Worm (Caenorhabditis elegans) whole organism, L4 larva: ENCODE data around the gene D2096.9.

Source experiments
- F49E8.2 ChIP-seq: sonication (generic microtip); optimal IDR thresholded peaks from 2 replicates; lab custom pipeline; 2016; ENCODE audit warnings: missing compliant biosample characterization, mild to moderate bottlenecking, missing genetic modification characterization, borderline replicate concordance
- R02D3.7 ChIP-seq: fragments of 150-350 bp; sonication (generic microtip); optimal IDR thresholded peaks from 3 replicates; lab custom pipeline; 2014; ENCODE audit warnings: missing biosample characterization, missing genetic modification characterization
- T20F7.1 ChIP-seq: fragments of 200-800 bp; sonication (Bioruptor generic); optimal IDR thresholded peaks from 2 replicates; lab custom pipeline; 2018; ENCODE audit warnings: mild to moderate bottlenecking, missing genetic modification characterization, missing compliant biosample characterization
- Y105C5A.15 ChIP-seq: fragments of 200-800 bp; sonication (Bioruptor generic); IDR thresholded peaks from 2 replicates; pipeline ENCODE4 v1.3.6; 2022; ENCODE audit warnings: missing genetic modification characterization, missing compliant biosample characterization
- Y48G9A.11 ChIP-seq: fragments of 200-800 bp; sonication (Bioruptor generic); IDR thresholded peaks from 2 replicates; pipeline ENCODE4 v1.3.6; 2022; ENCODE audit warnings: missing genetic modification reagents, missing genetic modification characterization, missing compliant biosample characterization
- Y5F2A.4 ChIP-seq: fragments of 200-800 bp; sonication (Bioruptor generic); optimal IDR thresholded peaks from 2 replicates; lab custom pipeline; 2018; ENCODE audit warnings: mild to moderate bottlenecking, missing genetic modification characterization, missing compliant biosample characterization
- Y75B8A.6 ChIP-seq: fragments of 200-800 bp; sonication (Bioruptor generic); IDR thresholded peaks from 2 replicates; pipeline ENCODE4 v1.3.6; 2022; ENCODE audit warnings: missing genetic modification reagents, missing genetic modification characterization, missing compliant biosample characterization
- ZK337.2 ChIP-seq: fragments of 200-800 bp; sonication (Bioruptor generic); IDR thresholded peaks from 2 replicates; pipeline ENCODE4 v1.3.6; 2022; ENCODE audit warnings: missing genetic modification reagents, missing genetic modification characterization, missing compliant biosample characterization
- aha-1 ChIP-seq: fragments of 150-350 bp; peaks from one replicate; lab custom pipeline; 2014; ENCODE audit warnings: missing biosample characterization, missing genetic modification characterization
- ama-1 ChIP-seq: fragments of 150-350 bp; optimal IDR thresholded peaks from 2 replicates; lab custom pipeline; 2014; ENCODE audit warnings: inconsistent platforms, mixed read lengths
- arid-1 ChIP-seq: fragments of 200-800 bp; sonication (Bioruptor generic); conservative IDR thresholded peaks from 2 replicates; pipeline ENCODE4 v1.3.6; 2022; ENCODE audit warnings: missing genetic modification reagents, missing genetic modification characterization, missing compliant biosample characterization
- attf-4 ChIP-seq: sonication (generic microtip); optimal IDR thresholded peaks from 3 replicates; lab custom pipeline; 2017; ENCODE audit warnings: missing biosample characterization, missing genetic modification characterization
- ceh-32 ChIP-seq: sonication (generic microtip); optimal IDR thresholded peaks from 2 replicates; lab custom pipeline; 2016; ENCODE audit warnings: mild to moderate bottlenecking, missing genetic modification characterization, missing compliant biosample characterization; ENCODE audit not compliant: poor library complexity
- ceh-44 ChIP-seq: fragments of 200-800 bp; sonication (Bioruptor generic); IDR thresholded peaks from 2 replicates; pipeline ENCODE4 v1.3.6; 2022; ENCODE audit warnings: missing genetic modification reagents, missing genetic modification characterization, missing compliant biosample characterization
- ceh-62 ChIP-seq: sonication (generic microtip); optimal IDR thresholded peaks from 2 replicates; lab custom pipeline; 2017; ENCODE audit warnings: missing biosample characterization, missing genetic modification characterization
- ctbp-1 ChIP-seq: fragments of 200-800 bp; sonication (Bioruptor generic); IDR thresholded peaks from 2 replicates; pipeline ENCODE4 v1.3.6; 2022; ENCODE audit warnings: missing genetic modification reagents, missing genetic modification characterization, missing compliant biosample characterization
- daf-12 ChIP-seq: fragments of 150-350 bp; optimal IDR thresholded peaks from 2 replicates; lab custom pipeline; 2014; ENCODE audit warnings: missing biosample characterization, missing genetic modification reagents, missing genetic modification characterization
- daf-16 ChIP-seq, 3 experiments: sonication (generic microtip); optimal IDR thresholded peaks; 2 replicates each; lab custom pipeline; 2016 to 2017; ENCODE audit warnings: missing genetic modification characterization in 3 of 3, missing genetic modification reagents in 3 of 3, mild to moderate bottlenecking in 2 of 3, missing compliant biosample characterization in 2 of 3, missing biosample characterization in 1 of 3, moderate library complexity in 1 of 3
- daf-19 ChIP-seq: fragments of 200-800 bp; sonication (Bioruptor generic); conservative IDR thresholded peaks from 2 replicates; pipeline ENCODE4 v1.3.6; 2022; ENCODE audit warnings: missing genetic modification characterization, missing compliant biosample characterization
- egl-27 ChIP-seq: sonication (generic microtip); optimal IDR thresholded peaks from 3 replicates; lab custom pipeline; 2017; ENCODE audit warnings: missing biosample characterization, missing genetic modification reagents, missing genetic modification characterization
- egl-43 ChIP-seq: fragments of 200-800 bp; sonication (Bioruptor generic); IDR thresholded peaks from 2 replicates; pipeline ENCODE4 v1.3.6; 2022; ENCODE audit warnings: missing genetic modification reagents, missing genetic modification characterization, missing compliant biosample characterization
- fkh-10 ChIP-seq: fragments of 150-350 bp; optimal IDR thresholded peaks from 2 replicates; lab custom pipeline; 2014; ENCODE audit warnings: missing biosample characterization, missing genetic modification reagents, missing genetic modification characterization
- hlh-30 ChIP-seq: sonication (generic microtip); optimal IDR thresholded peaks from 2 replicates; lab custom pipeline; 2017; ENCODE audit warnings: antibody characterized with exemption, mild to moderate bottlenecking, missing genetic modification characterization, missing compliant biosample characterization; ENCODE audit not compliant: insufficient read depth
- hmg-1.1 ChIP-seq: fragments of 200-800 bp; sonication (Bioruptor generic); IDR thresholded peaks from 2 replicates; pipeline ENCODE4 v1.3.6; 2022; ENCODE audit warnings: missing genetic modification reagents, missing genetic modification characterization, missing compliant biosample characterization
- lin-38 ChIP-seq: fragments of 200-800 bp; sonication (Bioruptor generic); IDR thresholded peaks from 2 replicates; pipeline ENCODE4 v1.3.6; 2022; ENCODE audit warnings: missing genetic modification reagents, missing genetic modification characterization, missing compliant biosample characterization
- lin-39 ChIP-seq: fragments of 150-350 bp; optimal IDR thresholded peaks from 2 replicates; lab custom pipeline; 2014; ENCODE audit warnings: missing biosample characterization, missing genetic modification reagents, missing genetic modification characterization
- lir-3 ChIP-seq: sonication (generic microtip); optimal IDR thresholded peaks from 2 replicates; lab custom pipeline; 2016; ENCODE audit warnings: mild to moderate bottlenecking, missing genetic modification characterization, missing compliant biosample characterization
- madf-5 ChIP-seq, 2 experiments: fragments of 200-800 bp; sonication (Bioruptor generic); IDR thresholded peaks; 2 replicates each; pipeline ENCODE4 v1.3.6; 2022; ENCODE audit warnings: missing compliant biosample characterization in 2 of 2, missing genetic modification characterization in 2 of 2
- mdl-1 ChIP-seq, 2 experiments: fragments of 150-350 bp in 1 of 2; sonication (generic microtip) in 1 of 2; optimal IDR thresholded peaks; 2 replicates each; lab custom pipeline; 2014 to 2017; ENCODE audit warnings: missing biosample characterization in 2 of 2, missing genetic modification characterization in 2 of 2
- mes-2 ChIP-seq: sonication (generic microtip); optimal IDR thresholded peaks from 2 replicates; lab custom pipeline; 2016; ENCODE audit warnings: missing genotype, mild to moderate bottlenecking, missing genetic modification characterization, missing compliant biosample characterization; ENCODE audit not compliant: poor library complexity, severe bottlenecking
- mxl-2 ChIP-seq: fragments of 200-800 bp; sonication (Bioruptor generic); conservative IDR thresholded peaks from 2 replicates; pipeline ENCODE4 v1.3.6; 2022; ENCODE audit warnings: missing genetic modification reagents, missing genetic modification characterization, missing compliant biosample characterization
- mxl-3 ChIP-seq: fragments of 200-800 bp; sonication (Bioruptor generic); optimal IDR thresholded peaks from 2 replicates; lab custom pipeline; 2018; ENCODE audit warnings: mild to moderate bottlenecking, missing genetic modification characterization, missing compliant biosample characterization
- nhr-10 ChIP-seq: fragments of 150-350 bp; optimal IDR thresholded peaks from 2 replicates; lab custom pipeline; 2014; ENCODE audit warnings: missing biosample characterization, missing genetic modification characterization
- nhr-102 ChIP-seq: sonication (generic microtip); optimal IDR thresholded peaks from 2 replicates; lab custom pipeline; 2016; ENCODE audit warnings: mild to moderate bottlenecking, missing genetic modification characterization, moderate library complexity, missing compliant biosample characterization
- nhr-11 ChIP-seq: fragments of 150-350 bp; optimal IDR thresholded peaks from 2 replicates; lab custom pipeline; 2014; ENCODE audit warnings: missing biosample characterization, missing genetic modification characterization
- nhr-25 ChIP-seq: sonication (generic microtip); optimal IDR thresholded peaks from 2 replicates; lab custom pipeline; 2017; ENCODE audit warnings: missing genetic modification characterization, mild to moderate bottlenecking, missing compliant biosample characterization, antibody characterized with exemption, moderate library complexity, borderline replicate concordance; ENCODE audit not compliant: insufficient read depth
- nhr-41 ChIP-seq: fragments of 200-800 bp; sonication (Bioruptor generic); IDR thresholded peaks from 2 replicates; pipeline ENCODE4 v1.3.6; 2022; ENCODE audit warnings: missing genetic modification reagents, missing genetic modification characterization, missing compliant biosample characterization
- pha-4 ChIP-seq, 2 experiments: fragments of 150-350 bp in 1 of 2; fragments of 200-800 bp in 1 of 2; sonication (Bioruptor generic) in 1 of 2; IDR thresholded peaks in 1 of 2; optimal IDR thresholded peaks in 1 of 2; 2 replicates each; pipeline versions ENCODE4 v1.3.6 to Lab custom; 2014 to 2022; ENCODE audit warnings: missing genetic modification characterization in 2 of 2, missing genetic modification reagents in 2 of 2, missing biosample characterization in 1 of 2, missing compliant biosample characterization in 1 of 2
- php-3 ChIP-seq: fragments of 200-800 bp; sonication (Bioruptor generic); IDR thresholded peaks from 2 replicates; pipeline ENCODE4 v1.3.6; 2022; ENCODE audit warnings: missing genetic modification reagents, missing genetic modification characterization, missing compliant biosample characterization
- pqm-1 ChIP-seq: sonication (generic microtip); optimal IDR thresholded peaks from 2 replicates; lab custom pipeline; 2017; ENCODE audit warnings: missing biosample characterization, missing genetic modification characterization
- sdz-12 ChIP-seq: fragments of 200-800 bp; sonication (Bioruptor generic); optimal IDR thresholded peaks from 2 replicates; lab custom pipeline; 2018; ENCODE audit warnings: mild to moderate bottlenecking, missing genetic modification characterization, missing compliant biosample characterization
- spr-1 ChIP-seq: sonication (generic microtip); optimal IDR thresholded peaks from 2 replicates; lab custom pipeline; 2016; ENCODE audit warnings: mild to moderate bottlenecking, missing genetic modification characterization, missing compliant biosample characterization
- unc-130 ChIP-seq: sonication (generic microtip); optimal IDR thresholded peaks from 2 replicates; lab custom pipeline; 2016; ENCODE audit warnings: missing genetic modification reagents, missing genetic modification characterization, missing compliant biosample characterization
- zag-1 ChIP-seq: fragments of 150-350 bp; optimal IDR thresholded peaks from 2 replicates; lab custom pipeline; 2014; ENCODE audit warnings: missing biosample characterization, missing genetic modification characterization
- zfp-2 ChIP-seq: sonication (generic microtip); optimal IDR thresholded peaks from 2 replicates; lab custom pipeline; 2016; ENCODE audit warnings: mild to moderate bottlenecking, missing genetic modification characterization, missing compliant biosample characterization
- ztf-7 ChIP-seq: fragments of 150-350 bp; optimal IDR thresholded peaks from 2 replicates; lab custom pipeline; 2014; ENCODE audit warnings: missing biosample characterization, missing genetic modification characterization

The D2096.9 gene

DNA sequence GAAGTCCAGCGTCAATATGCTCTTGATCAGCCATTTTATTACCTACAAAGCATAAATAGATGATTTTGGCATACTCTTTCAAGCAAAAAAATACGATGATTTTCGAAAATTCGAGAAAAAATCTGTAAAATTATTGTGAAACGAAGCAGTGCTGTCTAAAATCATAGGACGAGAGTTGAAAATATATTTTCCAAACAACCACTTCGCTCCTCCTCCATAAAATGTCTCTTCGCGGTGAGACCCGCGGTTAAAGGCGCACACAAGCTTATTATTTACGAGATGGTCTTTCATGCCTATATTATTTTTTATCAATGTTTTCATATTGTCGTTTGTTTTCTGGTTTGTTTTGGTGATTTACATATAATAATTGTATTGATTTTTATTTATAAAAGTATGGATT, 3.3 kb downstream of the D2096.9 start, which contains the start of gene nap-1 (continued):
- TF ChIP-seq nhr-11 (tag; lab: Kevin White, UChicago) (peak; percentile 2), lin-39 (tag; lab: Kevin White, UChicago) (no peak), Y48G9A.11 (no peak), Y105C5A.15 (no peak), daf-19 (GFP tag; lab: Robert Waterston, UW) (no peak), ctbp-1 (GFP tag; lab: Robert Waterston, UW) (no peak), Y75B8A.6 (GFP tag; lab: Robert Waterston, UW) (no peak), nhr-25 (peak; percentile 21), egl-27 (tag; lab: Kevin White, UChicago) (no peak), nhr-41 (GFP tag; lab: Robert Waterston, UW) (no peak), aha-1 (tag; lab: Kevin White, UChicago) (peak; percentile 39), php-3 (no peak), ztf-7 (tag; lab: Kevin White, UChicago) (peak; percentile 8), attf-4 (tag; lab: Kevin White, UChicago) (no peak), unc-130 (GFP tag; lab: Kevin White, UChicago) (peak; percentile 35), ceh-62 (tag; lab: Kevin White, UChicago) (no peak), mdl-1 (tag; optimal IDR thresholded peaks at IDR 0.05; lab: Kevin White, UChicago) (peak in 1 of 2 experiments; percentile 12), nhr-10 (no peak), fkh-10 (peak; percentile 18), ceh-32 (tag; lab: Kevin White, UChicago) (no peak), hlh-30 (tag; lab: Kevin White, UChicago) (peak; percentile 78), pqm-1 (tag; lab: Kevin White, UChicago) (peak; percentile 20), zag-1 (tag; lab: Kevin White, UChicago) (no peak), mxl-2 (GFP tag; lab: Robert Waterston, UW) (no peak), ceh-44 (GFP tag; lab: Robert Waterston, UW) (no peak), sdz-12 (no peak)

DNA sequence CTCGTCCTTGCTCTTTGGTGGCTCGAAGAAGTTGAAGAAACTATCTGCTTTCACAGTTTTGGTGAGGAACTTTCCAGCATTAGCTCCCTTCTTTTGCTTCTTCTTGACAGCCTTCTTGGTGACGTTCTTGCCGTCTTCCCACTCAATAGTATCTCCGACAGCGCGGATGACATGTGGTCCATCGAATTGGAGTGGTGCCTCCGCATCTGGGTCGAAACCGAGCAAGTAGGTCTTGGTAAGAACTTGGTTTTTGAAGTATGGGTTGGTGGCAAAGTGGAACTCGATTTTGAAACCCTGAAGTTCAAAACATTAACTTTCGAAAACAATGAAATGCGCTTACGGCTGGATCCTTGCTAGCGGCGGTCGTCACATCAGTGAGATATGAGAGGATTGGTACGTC, 4.3 kb downstream of the D2096.9 start:
- TF ChIP-seq aha-1 (tag; lab: Kevin White, UChicago) (peak; percentile 62), zfp-2 (no peak), mes-2 (tag; lab: Kevin White, UChicago) (no peak)
- TF ChIP-seq, all 104 proteins: peak for 1

DNA sequence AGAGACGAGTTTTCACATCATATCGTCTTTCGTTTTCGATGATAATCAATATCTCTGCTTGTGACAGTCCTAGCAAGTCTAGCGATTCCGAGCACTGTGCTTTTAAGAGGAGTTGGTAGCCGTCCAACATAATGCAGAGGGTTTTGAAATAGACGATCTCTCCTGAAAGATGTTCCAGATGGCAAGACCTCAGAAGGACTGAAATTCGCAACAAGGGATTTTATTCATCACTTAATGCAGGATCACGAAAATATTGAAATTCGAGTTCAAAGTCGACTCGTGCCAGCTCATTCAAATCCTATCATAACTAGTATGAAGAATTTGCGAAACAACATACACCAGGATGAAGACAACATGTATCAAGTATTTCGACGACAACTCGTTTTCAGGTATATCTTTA, 5.1 kb downstream of the D2096.9 start, which contains the start of gene D2096.7:
D2096.7 (minus strand) TSS at position 130 of the 400 bp plus-strand sequence.
- TF ChIP-seq arid-1 (GFP tag; lab: Robert Waterston, UW) (peak; percentile 76), R02D3.7 (tag; lab: Kevin White, UChicago) (no peak), daf-12 (tag; lab: Kevin White, UChicago) (no peak), ZK337.2 (GFP tag; lab: Robert Waterston, UW) (0 out of 2 replicates have a peak, but pooled peaks have one; percentile 23), daf-16 (GFP tag; optimal IDR thresholded peaks at IDR 0.05; lab: Kevin White, UChicago) (peak in 1 of 2 experiments; percentile 11), daf-16 (tag; optimal IDR thresholded peaks at IDR 0.05; lab: Kevin White, UChicago) (peak; percentile 28), T20F7.1 (GFP tag; lab: Kevin White, UChicago) (peak; percentile 51), unc-130 (GFP tag; lab: Kevin White, UChicago) (peak; percentile 70), madf-5 (GFP tag; IDR thresholded peaks at IDR 0.05; lab: Robert Waterston, UW) (peak; percentile 56 to 88; a peak in 2 of 4 replicates), egl-43 (GFP tag; lab: Robert Waterston, UW) (peak; percentile 69), nhr-102 (tag; lab: Kevin White, UChicago) (peak; percentile 58), mxl-3 (peak; percentile 39), lin-38 (GFP tag; lab: Robert Waterston, UW) (peak; percentile 82), Y5F2A.4 (GFP tag; lab: Kevin White, UChicago) (peak; percentile 62), mxl-2 (GFP tag; lab: Robert Waterston, UW) (0 out of 2 replicates have a peak, but pooled peaks have one; percentile 41), daf-19 (GFP tag; lab: Robert Waterston, UW) (peak; percentile 54; the same call in 1 of the 2 replicates), hmg-1.1 (GFP tag; lab: Robert Waterston, UW) (0 out of 2 replicates have a peak, but pooled peaks have one; percentile 20), pha-4 (GFP tag; IDR thresholded peaks at IDR 0.05; lab: Robert Waterston, UW) (peak; percentile 74), pha-4 (tag; optimal IDR thresholded peaks at IDR 0.05; lab: Kevin White, UChicago) (no peak), ama-1 (lab: Kevin White, UChicago) (peak; percentile 89), spr-1 (tag; lab: Kevin White, UChicago) (peak; percentile 33), Y105C5A.15 (peak; percentile 89), F49E8.2 (tag; lab: Kevin White, UChicago) (peak; percentile 94), Y48G9A.11 (peak; percentile 85), lir-3 (tag; lab: Kevin White, UChicago) (no peak)
